Fruit fly (Drosophila melanogaster) whole organism, embryonic: Measurements from ENCODE around the gene CG11294.

Source experiments
- Ada2b ChIP-seq: fragments of 200-800 bp; sonication (Bioruptor generic); IDR thresholded peaks from 2 replicates; pipeline ENCODE4 v1.3.6; 2022; ENCODE audit warnings: missing biosample characterization, missing genetic modification characterization
- CG10267 ChIP-seq: fragments of 200-800 bp; sonication (Bioruptor generic); optimal IDR thresholded peaks from 2 replicates; lab custom pipeline; 2018; ENCODE audit warnings: missing biosample characterization, mild to moderate bottlenecking, missing genetic modification characterization, moderate library complexity
- CG10543 ChIP-seq: fragments of 200-800 bp; sonication (Bioruptor generic); optimal IDR thresholded peaks from 3 replicates; lab custom pipeline; 2017; ENCODE audit warnings: missing biosample characterization, mild to moderate bottlenecking, missing genetic modification characterization, moderate library complexity
- CG10959 ChIP-seq: fragments of 200-800 bp; sonication (Bioruptor generic); IDR thresholded peaks from 2 replicates; pipeline ENCODE4 v1.3.6; 2022; ENCODE audit warnings: missing biosample characterization, missing genetic modification characterization
- CG11093 ChIP-seq: fragments of 200-800 bp; sonication (Bioruptor generic); IDR thresholded peaks from 3 replicates; pipeline ENCODE4 v1.3.6; 2022; ENCODE audit warnings: missing biosample characterization, missing genetic modification characterization
- CG11247 ChIP-seq: fragments of 200-800 bp; sonication (Bioruptor generic); IDR thresholded peaks from 2 replicates; pipeline ENCODE4 v1.3.6; 2022; ENCODE audit warnings: missing biosample characterization, missing genetic modification characterization
- CG12942 ChIP-seq: fragments of 200-800 bp; sonication (Bioruptor generic); optimal IDR thresholded peaks from 3 replicates; lab custom pipeline; 2016; ENCODE audit warnings: missing biosample characterization, missing genetic modification characterization
- CG13123 ChIP-seq: fragments of 200-800 bp; sonication (Bioruptor generic); optimal IDR thresholded peaks from 2 replicates; lab custom pipeline; 2016; ENCODE audit warnings: missing biosample characterization, missing genetic modification characterization
- CG13296 ChIP-seq: fragments of 200-800 bp; sonication (Bioruptor generic); optimal IDR thresholded peaks from 3 replicates; lab custom pipeline; 2018; ENCODE audit warnings: missing biosample characterization, mild to moderate bottlenecking, missing genetic modification characterization
- CG13424 ChIP-seq: fragments of 200-800 bp; sonication (Bioruptor generic); optimal IDR thresholded peaks from 2 replicates; lab custom pipeline; 2019; ENCODE audit warnings: missing biosample characterization, mild to moderate bottlenecking, missing genetic modification characterization, moderate library complexity
- CG1647 ChIP-seq: fragments of 200-800 bp; sonication (Bioruptor generic); optimal IDR thresholded peaks from 3 replicates; lab custom pipeline; 2016; ENCODE audit warnings: missing biosample characterization, missing genetic modification characterization
- CG17359 ChIP-seq: fragments of 200-800 bp; sonication (Bioruptor generic); optimal IDR thresholded peaks from 3 replicates; lab custom pipeline; 2018; ENCODE audit warnings: missing biosample characterization, mild to moderate bottlenecking, missing genetic modification characterization, moderate library complexity
- CG2116 ChIP-seq: fragments of 200-800 bp; sonication (Bioruptor generic); optimal IDR thresholded peaks from 3 replicates; lab custom pipeline; 2018; ENCODE audit warnings: missing biosample characterization, mild to moderate bottlenecking, missing genetic modification characterization
- CG2678 ChIP-seq: fragments of 200-800 bp; sonication (Bioruptor generic); optimal IDR thresholded peaks from 3 replicates; lab custom pipeline; 2019; ENCODE audit warnings: missing biosample characterization, mild to moderate bottlenecking, missing genetic modification characterization, moderate library complexity
- CG34422 ChIP-seq: fragments of 200-800 bp; sonication (Bioruptor generic); IDR thresholded peaks from 3 replicates; pipeline ENCODE4 v1.3.6; 2022; ENCODE audit warnings: missing biosample characterization, missing genetic modification characterization
- CG4854 ChIP-seq: fragments of 200-800 bp; sonication (Bioruptor generic); optimal IDR thresholded peaks from 2 replicates; lab custom pipeline; 2016; ENCODE audit warnings: missing biosample characterization, missing genetic modification characterization, inconsistent platforms
- CG7928 ChIP-seq: fragments of 200-800 bp; sonication (Bioruptor generic); optimal IDR thresholded peaks from 2 replicates; lab custom pipeline; 2017; ENCODE audit warnings: missing biosample characterization, mild to moderate bottlenecking, missing genetic modification characterization
- CG8290 ChIP-seq, 3 experiments: fragments of 200-800 bp; sonication (Bioruptor generic); optimal IDR thresholded peaks; 2 replicates each; lab custom pipeline; 2016 to 2019; ENCODE audit warnings: missing biosample characterization in 3 of 3, missing genetic modification characterization in 3 of 3, mild to moderate bottlenecking in 2 of 3, moderate library complexity in 1 of 3
- CG8944 ChIP-seq: fragments of 200-800 bp; sonication (Bioruptor generic); optimal IDR thresholded peaks from 3 replicates; lab custom pipeline; 2016; ENCODE audit warnings: missing biosample characterization, missing genetic modification characterization
- CG9932 ChIP-seq: fragments of 200-800 bp; sonication (Bioruptor generic); IDR thresholded peaks from 2 replicates; pipeline ENCODE4 v1.3.6; 2022; ENCODE audit warnings: missing biosample characterization, missing genetic modification characterization
- CrebB ChIP-seq: fragments of 200-800 bp; sonication (Bioruptor generic); optimal IDR thresholded peaks from 3 replicates; lab custom pipeline; 2018; ENCODE audit warnings: missing biosample characterization, mild to moderate bottlenecking, missing genetic modification characterization
- Dbx ChIP-seq: fragments of 200-800 bp; sonication (Bioruptor generic); IDR thresholded peaks from 3 replicates; pipeline ENCODE4 v1.3.6; 2022; ENCODE audit warnings: missing biosample characterization, missing genetic modification characterization
- Dip2 ChIP-seq: fragments of 200-800 bp; sonication (Bioruptor generic); IDR thresholded peaks from 2 replicates; pipeline ENCODE4 v1.3.6; 2022; ENCODE audit warnings: missing biosample characterization, missing genetic modification characterization
- Gug ChIP-seq: fragments of 200-800 bp; sonication (Bioruptor generic); IDR thresholded peaks from 4 replicates; pipeline ENCODE4 v1.3.6; 2022; ENCODE audit warnings: missing biosample characterization, missing genetic modification characterization
- H2.0 ChIP-seq: fragments of 200-800 bp; sonication (Bioruptor generic); IDR thresholded peaks from 2 replicates; pipeline ENCODE4 v1.3.6; 2022; ENCODE audit warnings: missing biosample characterization, missing genetic modification characterization
- HmgZ ChIP-seq: fragments of 200-800 bp; sonication (Bioruptor generic); optimal IDR thresholded peaks from 2 replicates; lab custom pipeline; 2018; ENCODE audit warnings: missing biosample characterization, mild to moderate bottlenecking, missing genetic modification characterization
- Lpt ChIP-seq: fragments of >200 bp; optimal IDR thresholded peaks from 2 replicates; lab custom pipeline; 2018; ENCODE audit warnings: missing biosample characterization, missing genetic modification characterization
- Mad ChIP-seq: fragments of 200-800 bp; sonication (Bioruptor generic); optimal IDR thresholded peaks from 2 replicates; lab custom pipeline; 2016; ENCODE audit warnings: missing biosample characterization, missing genetic modification characterization
- Nf-YB ChIP-seq: fragments of 200-800 bp; sonication (Bioruptor generic); optimal IDR thresholded peaks from 3 replicates; lab custom pipeline; 2019; ENCODE audit warnings: missing biosample characterization, mild to moderate bottlenecking, missing genetic modification characterization, moderate library complexity
- NfI ChIP-seq: fragments of 200-800 bp; sonication (Bioruptor generic); optimal IDR thresholded peaks from 3 replicates; lab custom pipeline; 2018; ENCODE audit warnings: missing biosample characterization, mild to moderate bottlenecking, missing genetic modification characterization, moderate library complexity
- PHDP ChIP-seq: fragments of 200-800 bp; sonication (Bioruptor generic); optimal IDR thresholded peaks from 3 replicates; lab custom pipeline; 2018; ENCODE audit warnings: missing biosample characterization, mild to moderate bottlenecking, missing genetic modification characterization, moderate library complexity
- Pdp1 ChIP-seq, 2 experiments: fragments of 200-800 bp; sonication (Bioruptor generic); optimal IDR thresholded peaks; 3 replicates each; lab custom pipeline; 2016; ENCODE audit warnings: missing biosample characterization in 2 of 2, missing genetic modification characterization in 2 of 2, mild to moderate bottlenecking in 1 of 2, moderate library complexity in 1 of 2
- Sry-β ChIP-seq: fragments of 200-800 bp; sonication (Bioruptor generic); optimal IDR thresholded peaks from 2 replicates; lab custom pipeline; 2018; ENCODE audit warnings: missing biosample characterization, mild to moderate bottlenecking, missing genetic modification characterization, moderate library complexity
- Xbp1 ChIP-seq: fragments of 200-800 bp; sonication (Bioruptor generic); optimal IDR thresholded peaks from 3 replicates; lab custom pipeline; 2016; ENCODE audit warnings: missing biosample characterization, mild to moderate bottlenecking, missing genetic modification characterization
- ci ChIP-seq: fragments of 200-800 bp; sonication (Bioruptor generic); IDR thresholded peaks from 3 replicates; pipeline ENCODE4 v1.3.6; 2022; ENCODE audit warnings: missing biosample characterization, missing genetic modification characterization
- crc ChIP-seq: fragments of 200-800 bp; sonication (Bioruptor generic); optimal IDR thresholded peaks from 2 replicates; lab custom pipeline; 2016; ENCODE audit warnings: missing biosample characterization, missing genetic modification characterization
- dati ChIP-seq: fragments of 200-800 bp; sonication (Bioruptor generic); IDR thresholded peaks from 2 replicates; pipeline ENCODE4 v1.3.6; 2022; ENCODE audit warnings: missing biosample characterization, missing genetic modification characterization
- fd64A ChIP-seq: fragments of 200-800 bp; sonication (Bioruptor generic); optimal IDR thresholded peaks from 3 replicates; lab custom pipeline; 2018; ENCODE audit warnings: missing biosample characterization, mild to moderate bottlenecking, missing genetic modification characterization
- gce ChIP-seq: fragments of 200-800 bp; sonication (Bioruptor generic); IDR thresholded peaks from 3 replicates; pipeline ENCODE4 v1.3.6; 2022; ENCODE audit warnings: missing biosample characterization, missing genetic modification characterization
- hbn ChIP-seq: fragments of 200-800 bp; sonication (Bioruptor generic); IDR thresholded peaks from 2 replicates; pipeline ENCODE4 v1.3.6; 2022; ENCODE audit warnings: missing biosample characterization, missing genetic modification characterization; ENCODE audit not compliant: partially characterized antibody
- lab ChIP-seq: fragments of 200-800 bp; sonication (Bioruptor generic); optimal IDR thresholded peaks from 3 replicates; lab custom pipeline; 2017; ENCODE audit warnings: missing biosample characterization, missing genetic modification characterization, mild to moderate bottlenecking, moderate library complexity, missing genetic modification reagents
- maf-S ChIP-seq: fragments of 200-800 bp; sonication (Bioruptor generic); optimal IDR thresholded peaks from 2 replicates; lab custom pipeline; 2016; ENCODE audit warnings: missing biosample characterization, missing genetic modification characterization
- nerfin-2 ChIP-seq: fragments of 200-800 bp; sonication (Bioruptor generic); IDR thresholded peaks from 2 replicates; pipeline ENCODE4 v1.3.6; 2022; ENCODE audit warnings: missing biosample characterization, missing genetic modification characterization; ENCODE audit not compliant: partially characterized antibody
- pum ChIP-seq: fragments of 200-800 bp; sonication (Bioruptor generic); optimal IDR thresholded peaks from 2 replicates; lab custom pipeline; 2016; ENCODE audit warnings: missing biosample characterization, missing genetic modification characterization
- pzg ChIP-seq: fragments of 200-800 bp; sonication (Bioruptor generic); optimal IDR thresholded peaks from 3 replicates; lab custom pipeline; 2018; ENCODE audit warnings: missing biosample characterization, mild to moderate bottlenecking, missing genetic modification characterization, moderate library complexity
- slp2 ChIP-seq: fragments of 200-800 bp; sonication (Bioruptor generic); optimal IDR thresholded peaks from 2 replicates; lab custom pipeline; 2016; ENCODE audit warnings: missing biosample characterization, missing genetic modification characterization
- so ChIP-seq: fragments of 200-800 bp; sonication (Bioruptor generic); IDR thresholded peaks from 3 replicates; pipeline ENCODE4 v1.3.6; 2022; ENCODE audit warnings: missing biosample characterization, missing genetic modification characterization
- stwl ChIP-seq: fragments of 200-800 bp; sonication (Bioruptor generic); optimal IDR thresholded peaks from 3 replicates; lab custom pipeline; 2018; ENCODE audit warnings: missing biosample characterization, mild to moderate bottlenecking, missing genetic modification characterization, moderate library complexity
- vfl ChIP-seq: fragments of 200-800 bp; sonication (Bioruptor generic); optimal IDR thresholded peaks from 2 replicates; lab custom pipeline; 2016; ENCODE audit warnings: missing biosample characterization, missing genetic modification characterization
- wor ChIP-seq: fragments of 200-800 bp; sonication (Bioruptor generic); IDR thresholded peaks from 2 replicates; pipeline ENCODE4 v1.3.6; 2022; ENCODE audit warnings: missing biosample characterization, missing genetic modification characterization

The CG11294 gene

DNA sequence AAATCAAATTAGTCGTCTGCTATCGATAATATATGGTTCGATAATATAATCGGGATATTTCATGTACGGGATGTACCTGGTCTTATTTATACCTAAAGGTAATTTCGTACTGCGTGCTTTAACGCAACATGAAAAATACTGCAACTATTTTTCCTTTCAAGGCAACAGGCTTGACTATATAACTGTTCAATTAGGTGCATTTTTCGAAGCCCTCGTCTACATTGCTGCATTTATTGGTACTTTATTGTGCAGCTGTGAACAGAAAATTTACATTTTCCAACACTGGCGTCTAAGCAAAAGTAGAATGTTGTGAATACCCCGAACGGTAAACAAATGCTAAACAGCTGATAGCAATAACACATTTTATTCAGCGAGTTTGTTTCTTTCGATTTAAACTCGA is 3.4 kb downstream of the CG11294 start, which contains the start of the genes Ppt1 and Ogg1 (continued):
- TF ChIP-seq hbn (peak; percentile 45; the same call in 1 of the 2 replicates), CG11247 (peak; percentile 37; the same call in 1 of the 2 replicates), Lpt (GFP tag; lab: Kevin White, UChicago) (no peak), gce (GFP tag; lab: Robert Waterston, UW) (no peak), ci (GFP tag; lab: Robert Waterston, UW) (0 out of 3 replicates have a peak, but pooled peaks have one; percentile 29), wor (GFP tag; lab: Robert Waterston, UW) (no peak), Dbx (GFP tag; lab: Robert Waterston, UW) (0 out of 3 replicates have a peak, but pooled peaks have one; percentile 55), H2.0 (GFP tag; lab: Robert Waterston, UW) (0 out of 2 replicates have a peak, but pooled peaks have one; percentile 17), CG10959 (GFP tag; lab: Robert Waterston, UW) (no peak), Xbp1 (GFP tag; lab: Kevin White, UChicago) (peak; percentile 62), CG7928 (GFP tag; lab: Kevin White, UChicago) (peak; percentile 60), pum (GFP tag; lab: Kevin White, UChicago) (peak; percentile 60), so (peak; percentile 42; the same call in 1 of the 3 replicates), maf-S (GFP tag; lab: Kevin White, UChicago) (no peak), CG34422 (GFP tag; lab: Robert Waterston, UW) (peak; percentile 53; the same call in 1 of the 3 replicates), CG4854 (GFP tag; lab: Kevin White, UChicago) (peak; percentile 32), CG13123 (GFP tag; lab: Kevin White, UChicago) (peak; percentile 43), nerfin-2 (GFP tag; lab: Robert Waterston, UW) (no peak), pzg (GFP tag; lab: Kevin White, UChicago) (peak; percentile 64), CG1647 (GFP tag; lab: Kevin White, UChicago) (peak; percentile 49), CrebB (tag; lab: Kevin White, UChicago) (peak; percentile 3), vfl (peak; percentile 34), Dip2 (GFP tag; lab: Robert Waterston, UW) (no peak), crc (GFP tag; lab: Kevin White, UChicago) (peak; percentile 57), Nf-YB (GFP tag; lab: Kevin White, UChicago) (peak; percentile 8), NfI (peak; percentile 58), dati (GFP tag; lab: Robert Waterston, UW) (no peak), CG2116 (GFP tag; lab: Kevin White, UChicago) (peak; percentile 94), CG11093 (GFP tag; lab: Robert Waterston, UW) (no peak), HmgZ (tag; lab: Kevin White, UChicago) (peak; percentile 63), CG13424 (tag; lab: Kevin White, UChicago) (peak; percentile 57), CG17359 (tag; lab: Kevin White, UChicago) (peak; percentile 41), Sry-β (GFP tag; lab: Kevin White, UChicago) (no peak), PHDP (peak; percentile 13), CG10543 (GFP tag; lab: Kevin White, UChicago) (peak; percentile 33), CG2678 (peak; percentile 58), Gug (GFP tag; lab: Robert Waterston, UW) (peak; percentile 43; the same call in 2 of the 4 replicates), CG12942 (GFP tag; lab: Kevin White, UChicago) (peak; percentile 42), fd64A (GFP tag; lab: Kevin White, UChicago) (no peak), CG8290 (GFP tag; optimal IDR thresholded peaks at IDR 0.05; lab: Kevin White, UChicago) (peak; percentile 87), CG8290 (tag; optimal IDR thresholded peaks at IDR 0.05; lab: Kevin White, UChicago) (peak; percentile 76 to 80), stwl (peak; percentile 97), CG9932 (peak; percentile 65), CG13296 (GFP tag; lab: Kevin White, UChicago) (peak; percentile 39), CG8944 (peak; percentile 54), Mad (GFP tag; lab: Kevin White, UChicago) (peak; percentile 24), Ada2b (GFP tag; lab: Robert Waterston, UW) (peak; percentile 46; the same call in 1 of the 2 replicates), slp2 (GFP tag; lab: Kevin White, UChicago) (peak; percentile 9), Pdp1 (GFP tag; optimal IDR thresholded peaks at IDR 0.05; lab: Kevin White, UChicago) (peak; percentile 56 to 64), CG10267 (peak; percentile 95), lab (GFP tag; lab: Kevin White, UChicago) (peak; percentile 58)
